Fruit fly (Drosophila melanogaster): ENCODE measurements around the gene RpL32.

RpL32 gene

dm6 chr3R:30050448-30050847 lies 4.5 kb upstream of the RpL32 start:
- TF ChIP-seq usp (GFP tag; optimal IDR thresholded peaks at IDR 0.05), result no peak
- no peak for TF ChIP-seq pan (optimal IDR thresholded peaks at IDR 0.05)
- no peak for TF ChIP-seq EcR (GFP tag; optimal IDR thresholded peaks at IDR 0.05)
- no peak for TF ChIP-seq psq (optimal IDR thresholded peaks at IDR 0.05)
- TF ChIP-seq CG8478 (optimal IDR thresholded peaks at IDR 0.05), result no peak
- no peak for TF ChIP-seq Dll (optimal IDR thresholded peaks at IDR 0.05)

dm6 chr3R:30043139-30043744 lies 2.7 kb downstream of the RpL32 start, which contains the start of gene Sry-delta:
Sry-delta (plus strand) TSS chr3R:30043341.
- no peak for TF ChIP-seq CG8478 (optimal IDR thresholded peaks at IDR 0.05)
- no peak for TF ChIP-seq usp (GFP tag; optimal IDR thresholded peaks at IDR 0.05)
- TF ChIP-seq pan (optimal IDR thresholded peaks at IDR 0.05), result no peak
- TF ChIP-seq Dll (optimal IDR thresholded peaks at IDR 0.05), result no peak
- TF ChIP-seq EcR (GFP tag; optimal IDR thresholded peaks at IDR 0.05), result no peak
- no peak for TF ChIP-seq psq (optimal IDR thresholded peaks at IDR 0.05)

dm6 chr3R:30040879-30041278 lies 5.1 kb downstream of the RpL32 start:
- TF ChIP-seq Dll (optimal IDR thresholded peaks at IDR 0.05) (no peak), CG8478 (optimal IDR thresholded peaks at IDR 0.05) (no peak), usp (GFP tag; optimal IDR thresholded peaks at IDR 0.05) (no peak), pan (optimal IDR thresholded peaks at IDR 0.05) (no peak), EcR (GFP tag; optimal IDR thresholded peaks at IDR 0.05) (no peak), psq (optimal IDR thresholded peaks at IDR 0.05) (no peak)

dm6 chr3R:30039494-30039893 lies 6.5 kb downstream of the RpL32 start, which contains the start of the genes janA, Sry-alpha and Sry-beta:
janA (minus strand) TSS chr3R:30039533.
Sry-alpha (plus strand) TSS chr3R:30039719.
Sry-beta (plus strand) TSS chr3R:30039719.
- TF ChIP-seq EcR (GFP tag; optimal IDR thresholded peaks at IDR 0.05), result no peak
- TF ChIP-seq usp (GFP tag; optimal IDR thresholded peaks at IDR 0.05), result no peak
- no peak for TF ChIP-seq Dll (optimal IDR thresholded peaks at IDR 0.05)
- TF ChIP-seq pan (optimal IDR thresholded peaks at IDR 0.05), result no peak

- TF ChIP-seq Dll (optimal IDR thresholded peaks at IDR 0.05), result no peak
These were observed 7.3 kb downstream of the RpL32 start, which contains the start of gene janB for dm6 chr3R:30038628-30039027. janB (minus strand) TSS chr3R:30038728.

- no peak for TF ChIP-seq pan (optimal IDR thresholded peaks at IDR 0.05)
- no peak for TF ChIP-seq CG8478 (optimal IDR thresholded peaks at IDR 0.05)
- TF ChIP-seq Dll (optimal IDR thresholded peaks at IDR 0.05), result no peak
- no peak for TF ChIP-seq EcR (GFP tag; optimal IDR thresholded peaks at IDR 0.05)
- no peak for TF ChIP-seq usp (GFP tag; optimal IDR thresholded peaks at IDR 0.05)
- TF ChIP-seq psq (optimal IDR thresholded peaks at IDR 0.05), result no peak
These were observed 8.3 kb downstream of the RpL32 start, which contains the start of gene ocn for dm6 chr3R:30037630-30038029. ocn (minus strand) TSS chr3R:30037730.

- TF ChIP-seq Dll (optimal IDR thresholded peaks at IDR 0.05) (no peak), CG8478 (optimal IDR thresholded peaks at IDR 0.05) (no peak), usp (GFP tag; optimal IDR thresholded peaks at IDR 0.05) (no peak), EcR (GFP tag; optimal IDR thresholded peaks at IDR 0.05) (no peak), psq (optimal IDR thresholded peaks at IDR 0.05) (no peak), pan (optimal IDR thresholded peaks at IDR 0.05) (no peak)
These were observed 9.4 kb downstream of the RpL32 start, which contains the start of gene ZIPIC for dm6 chr3R:30036609-30037008. ZIPIC (minus strand) TSS chr3R:30036870.

dm6 chr3R:30032281-30032680 lies 13.7 kb downstream of the RpL32 start:
- TF ChIP-seq pan (optimal IDR thresholded peaks at IDR 0.05), result no peak
- no peak for TF ChIP-seq usp (GFP tag; optimal IDR thresholded peaks at IDR 0.05)
- no peak for TF ChIP-seq EcR (GFP tag; optimal IDR thresholded peaks at IDR 0.05)
- no peak for TF ChIP-seq Dll (optimal IDR thresholded peaks at IDR 0.05)
- TF ChIP-seq CG8478 (optimal IDR thresholded peaks at IDR 0.05), result no peak
- TF ChIP-seq psq (optimal IDR thresholded peaks at IDR 0.05), result no peak

dm6 chr3R:30030061-30030460 lies 15.9 kb downstream of the RpL32 start:
- no peak for TF ChIP-seq Dll (optimal IDR thresholded peaks at IDR 0.05)

- no peak for TF ChIP-seq CG8478 (optimal IDR thresholded peaks at IDR 0.05)
- TF ChIP-seq Dll (optimal IDR thresholded peaks at IDR 0.05), result no peak
- no peak for TF ChIP-seq usp (GFP tag; optimal IDR thresholded peaks at IDR 0.05)
- no peak for TF ChIP-seq EcR (GFP tag; optimal IDR thresholded peaks at IDR 0.05)
- TF ChIP-seq pan (optimal IDR thresholded peaks at IDR 0.05), result no peak
- TF ChIP-seq psq (optimal IDR thresholded peaks at IDR 0.05), result no peak
These were observed 22.5 kb downstream of the RpL32 start for dm6 chr3R:30023445-30023844.

dm6 chr3R:30022452-30023028 lies 23.4 kb downstream of the RpL32 start, which contains the start of the genes RpS28a and Axn:
RpS28a (minus strand) TSS chr3R:30022648.
Axn (plus strand) TSS chr3R:30022842.
- TF ChIP-seq CG8478 (optimal IDR thresholded peaks at IDR 0.05) (no peak), psq (optimal IDR thresholded peaks at IDR 0.05) (no peak), pan (optimal IDR thresholded peaks at IDR 0.05) (no peak), usp (GFP tag; optimal IDR thresholded peaks at IDR 0.05) (no peak), Dll (optimal IDR thresholded peaks at IDR 0.05) (no peak), EcR (GFP tag; optimal IDR thresholded peaks at IDR 0.05) (no peak)

dm6 chr3R:30021559-30022451 lies 24.2 kb downstream of the RpL32 start, which contains the start of gene Mgat2:
Mgat2 (minus strand) TSS chr3R:30022221.
- TF ChIP-seq usp (GFP tag; optimal IDR thresholded peaks at IDR 0.05), result no peak

Measured in whole organism.